Fruit fly (Drosophila melanogaster): Measurements from ENCODE around the gene Taf6.

DNA sequence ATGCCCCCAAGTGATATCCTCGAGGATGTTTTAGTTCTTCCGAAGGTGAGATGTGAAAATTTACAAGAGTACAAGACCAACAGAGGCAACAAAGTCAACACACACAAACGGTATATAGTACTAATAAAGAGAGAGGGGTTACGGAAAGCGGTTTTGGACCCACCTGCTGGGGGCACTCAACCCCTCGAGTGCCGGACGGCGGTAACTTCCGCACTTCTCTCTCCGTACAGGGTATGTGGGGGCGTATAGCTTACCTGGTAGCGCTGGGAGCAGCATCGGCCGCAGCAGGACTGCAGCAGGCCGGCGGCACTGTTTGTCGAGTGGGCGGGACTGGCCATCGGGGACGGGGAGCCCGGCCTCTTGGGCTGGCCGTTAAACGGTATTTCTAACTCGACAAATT is 29.5 kb upstream of the Taf6 start:
- TF ChIP-seq CG7101 (tag; optimal IDR thresholded peaks at IDR 0.05) (no peak), cic (GFP tag; optimal IDR thresholded peaks at IDR 0.05) (no peak), ovo (GFP tag; optimal IDR thresholded peaks at IDR 0.05) (no peak), CG12768 (GFP tag; optimal IDR thresholded peaks at IDR 0.05) (no peak), kay (GFP tag; ENCODE audit: borderline replicate concordance) (no peak), CG33017 (tag; optimal IDR thresholded peaks at IDR 0.05) (no peak), CG7045 (GFP tag; optimal IDR thresholded peaks at IDR 0.05) (no peak), CG11617 (GFP tag; optimal IDR thresholded peaks at IDR 0.05) (no peak), tj (GFP tag; optimal IDR thresholded peaks at IDR 0.05) (no peak), Crg-1 (GFP tag; optimal IDR thresholded peaks at IDR 0.05) (no peak), bab1 (GFP tag; optimal IDR thresholded peaks at IDR 0.05) (no peak), CG1620 (GFP tag; optimal IDR thresholded peaks at IDR 0.05) (no peak), CG14711 (tag; optimal IDR thresholded peaks at IDR 0.05) (no peak), cnc (optimal IDR thresholded peaks at IDR 0.05) (no peak)

All from whole organism, adult.